Worm (Caenorhabditis elegans) whole organism, L4 larva: ENCODE data around the gene C46A5.6.
A peak's percentile ranks its signal among the peaks of the same experiment; 100 is the strongest.

Experiments
- F37D6.2 ChIP-seq: sonication (generic microtip); optimal IDR thresholded peaks from 2 replicates; lab custom pipeline; 2016; ENCODE audit warnings: mild to moderate bottlenecking, missing genetic modification characterization, missing compliant biosample characterization
- R02D3.7 ChIP-seq: fragments of 150-350 bp; sonication (generic microtip); optimal IDR thresholded peaks from 3 replicates; lab custom pipeline; 2014; ENCODE audit warnings: missing biosample characterization, missing genetic modification characterization
- T20F7.1 ChIP-seq: fragments of 200-800 bp; sonication (Bioruptor generic); optimal IDR thresholded peaks from 2 replicates; lab custom pipeline; 2018; ENCODE audit warnings: mild to moderate bottlenecking, missing genetic modification characterization, missing compliant biosample characterization
- T26A8.4 ChIP-seq: fragments of 200-800 bp; sonication (Bioruptor generic); IDR thresholded peaks from 2 replicates; pipeline ENCODE4 v1.3.6; 2022; ENCODE audit warnings: missing genetic modification characterization, missing compliant biosample characterization
- Y105C5A.15 ChIP-seq: fragments of 200-800 bp; sonication (Bioruptor generic); IDR thresholded peaks from 2 replicates; pipeline ENCODE4 v1.3.6; 2022; ENCODE audit warnings: missing genetic modification characterization, missing compliant biosample characterization
- Y48G9A.11 ChIP-seq: fragments of 200-800 bp; sonication (Bioruptor generic); IDR thresholded peaks from 2 replicates; pipeline ENCODE4 v1.3.6; 2022; ENCODE audit warnings: missing genetic modification reagents, missing genetic modification characterization, missing compliant biosample characterization
- Y75B8A.6 ChIP-seq: fragments of 200-800 bp; sonication (Bioruptor generic); IDR thresholded peaks from 2 replicates; pipeline ENCODE4 v1.3.6; 2022; ENCODE audit warnings: missing genetic modification reagents, missing genetic modification characterization, missing compliant biosample characterization
- aha-1 ChIP-seq: fragments of 150-350 bp; peaks from one replicate; lab custom pipeline; 2014; ENCODE audit warnings: missing biosample characterization, missing genetic modification characterization
- aly-2 ChIP-seq: sonication (generic microtip); optimal IDR thresholded peaks from 2 replicates; lab custom pipeline; 2018; ENCODE audit warnings: missing biosample characterization, missing genetic modification characterization
- ama-1 ChIP-seq: fragments of 150-350 bp; optimal IDR thresholded peaks from 2 replicates; lab custom pipeline; 2014; ENCODE audit warnings: inconsistent platforms, mixed read lengths
- ctbp-1 ChIP-seq: fragments of 200-800 bp; sonication (Bioruptor generic); IDR thresholded peaks from 2 replicates; pipeline ENCODE4 v1.3.6; 2022; ENCODE audit warnings: missing genetic modification reagents, missing genetic modification characterization, missing compliant biosample characterization
- daf-16 ChIP-seq, 3 experiments: sonication (generic microtip); optimal IDR thresholded peaks; 2 replicates each; lab custom pipeline; 2016 to 2017; ENCODE audit warnings: missing genetic modification characterization in 3 of 3, missing genetic modification reagents in 3 of 3, mild to moderate bottlenecking in 2 of 3, missing compliant biosample characterization in 2 of 3, missing biosample characterization in 1 of 3, moderate library complexity in 1 of 3
- daf-8 ChIP-seq: fragments of 200-800 bp; sonication (Bioruptor generic); IDR thresholded peaks from 2 replicates; pipeline ENCODE4 v1.3.6; 2022; ENCODE audit warnings: missing genetic modification characterization, missing compliant biosample characterization
- dmd-6 ChIP-seq: fragments of 200-800 bp; sonication (Bioruptor generic); IDR thresholded peaks from 2 replicates; pipeline ENCODE4 v1.3.6; 2022; ENCODE audit warnings: missing genetic modification reagents, missing genetic modification characterization, missing compliant biosample characterization
- dmd-8 ChIP-seq: fragments of 200-800 bp; sonication (Bioruptor generic); IDR thresholded peaks from 2 replicates; pipeline ENCODE4 v1.3.6; 2022; ENCODE audit warnings: missing genetic modification characterization, missing compliant biosample characterization
- dve-1 ChIP-seq: sonication (generic microtip); optimal IDR thresholded peaks from 2 replicates; lab custom pipeline; 2017; ENCODE audit warnings: antibody characterized with exemption, mild to moderate bottlenecking, missing genetic modification characterization, missing compliant biosample characterization; ENCODE audit not compliant: insufficient read depth
- fkh-10 ChIP-seq: fragments of 150-350 bp; optimal IDR thresholded peaks from 2 replicates; lab custom pipeline; 2014; ENCODE audit warnings: missing biosample characterization, missing genetic modification reagents, missing genetic modification characterization
- hlh-11 ChIP-seq: fragments of 200-800 bp; sonication (Bioruptor generic); optimal IDR thresholded peaks from 2 replicates; lab custom pipeline; 2018; ENCODE audit warnings: mild to moderate bottlenecking, missing genetic modification characterization, missing compliant biosample characterization
- hlh-30 ChIP-seq: sonication (generic microtip); optimal IDR thresholded peaks from 2 replicates; lab custom pipeline; 2017; ENCODE audit warnings: antibody characterized with exemption, mild to moderate bottlenecking, missing genetic modification characterization, missing compliant biosample characterization; ENCODE audit not compliant: insufficient read depth
- lin-1 ChIP-seq: fragments of 200-800 bp; sonication (Bioruptor generic); IDR thresholded peaks from 2 replicates; pipeline ENCODE4 v1.3.6; 2022; ENCODE audit warnings: missing genetic modification reagents, missing genetic modification characterization, missing compliant biosample characterization
- lin-38 ChIP-seq: fragments of 200-800 bp; sonication (Bioruptor generic); IDR thresholded peaks from 2 replicates; pipeline ENCODE4 v1.3.6; 2022; ENCODE audit warnings: missing genetic modification reagents, missing genetic modification characterization, missing compliant biosample characterization
- lsy-2 ChIP-seq, 2 experiments: fragments of 150-350 bp in 1 of 2; sonication (generic microtip) in 1 of 2; optimal IDR thresholded peaks; 2 replicates each; lab custom pipeline; 2014 to 2017; ENCODE audit warnings: missing biosample characterization in 2 of 2, missing genetic modification characterization in 2 of 2
- madf-5 ChIP-seq, 2 experiments: fragments of 200-800 bp; sonication (Bioruptor generic); IDR thresholded peaks; 2 replicates each; pipeline ENCODE4 v1.3.6; 2022; ENCODE audit warnings: missing compliant biosample characterization in 2 of 2, missing genetic modification characterization in 2 of 2
- madf-9 ChIP-seq: fragments of 200-800 bp; sonication (Bioruptor generic); conservative IDR thresholded peaks from 2 replicates; pipeline ENCODE4 v1.3.6; 2022; ENCODE audit warnings: missing genetic modification reagents, missing genetic modification characterization, missing compliant biosample characterization
- mep-1 ChIP-seq: fragments of 150-350 bp; sonication (generic microtip); optimal IDR thresholded peaks from 3 replicates; lab custom pipeline; 2014; ENCODE audit warnings: missing biosample characterization, missing genetic modification characterization
- mes-2 ChIP-seq: sonication (generic microtip); optimal IDR thresholded peaks from 2 replicates; lab custom pipeline; 2016; ENCODE audit warnings: missing genotype, mild to moderate bottlenecking, missing genetic modification characterization, missing compliant biosample characterization; ENCODE audit not compliant: poor library complexity, severe bottlenecking
- mxl-3 ChIP-seq: fragments of 200-800 bp; sonication (Bioruptor generic); optimal IDR thresholded peaks from 2 replicates; lab custom pipeline; 2018; ENCODE audit warnings: mild to moderate bottlenecking, missing genetic modification characterization, missing compliant biosample characterization
- nhr-10 ChIP-seq: fragments of 150-350 bp; optimal IDR thresholded peaks from 2 replicates; lab custom pipeline; 2014; ENCODE audit warnings: missing biosample characterization, missing genetic modification characterization
- nhr-102 ChIP-seq: sonication (generic microtip); optimal IDR thresholded peaks from 2 replicates; lab custom pipeline; 2016; ENCODE audit warnings: mild to moderate bottlenecking, missing genetic modification characterization, moderate library complexity, missing compliant biosample characterization
- nhr-11 ChIP-seq: fragments of 150-350 bp; optimal IDR thresholded peaks from 2 replicates; lab custom pipeline; 2014; ENCODE audit warnings: missing biosample characterization, missing genetic modification characterization
- nhr-28 ChIP-seq: fragments of 150-350 bp; optimal IDR thresholded peaks from 2 replicates; lab custom pipeline; 2014; ENCODE audit warnings: missing biosample characterization, missing genetic modification characterization
- nhr-42 ChIP-seq: fragments of 200-800 bp; sonication (Bioruptor generic); IDR thresholded peaks from 2 replicates; pipeline ENCODE4 v1.3.6; 2022; ENCODE audit warnings: missing genetic modification characterization, missing compliant biosample characterization
- nhr-48 ChIP-seq: sonication (generic microtip); optimal IDR thresholded peaks from 2 replicates; lab custom pipeline; 2016; ENCODE audit warnings: mild to moderate bottlenecking, missing genetic modification characterization, missing compliant biosample characterization
- nhr-6 ChIP-seq: fragments of 150-350 bp; optimal IDR thresholded peaks from 2 replicates; lab custom pipeline; 2014; ENCODE audit warnings: missing biosample characterization, missing genetic modification characterization
- nhr-77 ChIP-seq: fragments of 150-350 bp; optimal IDR thresholded peaks from 2 replicates; lab custom pipeline; 2014; ENCODE audit warnings: missing biosample characterization, missing genetic modification characterization
- php-3 ChIP-seq: fragments of 200-800 bp; sonication (Bioruptor generic); IDR thresholded peaks from 2 replicates; pipeline ENCODE4 v1.3.6; 2022; ENCODE audit warnings: missing genetic modification reagents, missing genetic modification characterization, missing compliant biosample characterization
- pqm-1 ChIP-seq: sonication (generic microtip); optimal IDR thresholded peaks from 2 replicates; lab custom pipeline; 2017; ENCODE audit warnings: missing biosample characterization, missing genetic modification characterization
- rbr-2 ChIP-seq: sonication (generic microtip); optimal IDR thresholded peaks from 2 replicates; lab custom pipeline; 2016; ENCODE audit warnings: missing genotype, missing genetic modification characterization, missing compliant biosample characterization
- saeg-2 ChIP-seq: fragments of 200-800 bp; sonication (Bioruptor generic); IDR thresholded peaks from 2 replicates; pipeline ENCODE4 v1.3.6; 2022; ENCODE audit warnings: missing genetic modification reagents, missing genetic modification characterization, missing compliant biosample characterization
- sdz-12 ChIP-seq: fragments of 200-800 bp; sonication (Bioruptor generic); optimal IDR thresholded peaks from 2 replicates; lab custom pipeline; 2018; ENCODE audit warnings: mild to moderate bottlenecking, missing genetic modification characterization, missing compliant biosample characterization
- snpc-4 ChIP-seq: fragments of 150-350 bp; optimal IDR thresholded peaks from 2 replicates; lab custom pipeline; 2014; ENCODE audit warnings: missing biosample characterization, missing genetic modification characterization
- tra-1 ChIP-seq: fragments of 200-800 bp; sonication (Bioruptor generic); IDR thresholded peaks from 2 replicates; pipeline ENCODE4 v1.3.6; 2022; ENCODE audit warnings: missing genetic modification reagents, missing genetic modification characterization, missing compliant biosample characterization
- unc-39 ChIP-seq: sonication (generic microtip); optimal IDR thresholded peaks from 2 replicates; lab custom pipeline; 2017; ENCODE audit warnings: missing biosample characterization, missing genetic modification characterization
- vab-7 ChIP-seq: fragments of 200-800 bp; sonication (Bioruptor generic); IDR thresholded peaks from 2 replicates; pipeline ENCODE4 v1.3.6; 2022; ENCODE audit warnings: missing genetic modification reagents, missing genetic modification characterization, missing compliant biosample characterization
- zip-11 ChIP-seq: fragments of 200-800 bp; sonication (Bioruptor generic); IDR thresholded peaks from 2 replicates; pipeline ENCODE4 v1.3.6; 2022; ENCODE audit warnings: missing genetic modification characterization, missing compliant biosample characterization
- ztf-11 ChIP-seq: fragments of 150-350 bp; optimal IDR thresholded peaks from 2 replicates; lab custom pipeline; 2014; ENCODE audit warnings: missing biosample characterization, missing genetic modification characterization
- ztf-7 ChIP-seq: fragments of 150-350 bp; optimal IDR thresholded peaks from 2 replicates; lab custom pipeline; 2014; ENCODE audit warnings: missing biosample characterization, missing genetic modification characterization

Gene C46A5.6

ce11 chrIV:7717916-7718315 is 45.7 kb downstream of the C46A5.6 start, which contains the start of gene F33D4.6:
Gene F33D4.6 (minus strand): TSS chrIV:7718016.
- TF ChIP-seq ctbp-1 (GFP tag; lab: Robert Waterston, UW) (no peak), unc-39 (tag; lab: Kevin White, UChicago) (no peak), R02D3.7 (tag; lab: Kevin White, UChicago) (no peak), tra-1 (GFP tag; lab: Robert Waterston, UW) (no peak), dmd-8 (GFP tag; lab: Robert Waterston, UW) (no peak), rbr-2 (tag; lab: Kevin White, UChicago) (no peak), nhr-42 (GFP tag; lab: Robert Waterston, UW) (no peak)

ce11 chrIV:7712252-7712651 is 51.4 kb downstream of the C46A5.6 start:
- peak; percentile 39 for TF ChIP-seq dve-1
- peak; percentile 3 for TF ChIP-seq nhr-28 (tag; lab: Kevin White, UChicago)
- TF ChIP-seq hlh-11 (tag; lab: Kevin White, UChicago), result peak; percentile 6
- TF ChIP-seq F37D6.2 (tag; lab: Kevin White, UChicago), result no peak
- no peak for TF ChIP-seq T20F7.1 (GFP tag; lab: Kevin White, UChicago)
- peak; percentile 3 for TF ChIP-seq pqm-1 (tag; lab: Kevin White, UChicago)
- no peak for TF ChIP-seq T26A8.4 (GFP tag; lab: Robert Waterston, UW)
- no peak for TF ChIP-seq vab-7
- peak; percentile 93 for TF ChIP-seq aha-1 (tag; lab: Kevin White, UChicago)
- no peak for TF ChIP-seq daf-16 (GFP tag; optimal IDR thresholded peaks at IDR 0.05; lab: Kevin White, UChicago)
- peak; percentile 13 for TF ChIP-seq daf-16 (tag; optimal IDR thresholded peaks at IDR 0.05; lab: Kevin White, UChicago)

DNA sequence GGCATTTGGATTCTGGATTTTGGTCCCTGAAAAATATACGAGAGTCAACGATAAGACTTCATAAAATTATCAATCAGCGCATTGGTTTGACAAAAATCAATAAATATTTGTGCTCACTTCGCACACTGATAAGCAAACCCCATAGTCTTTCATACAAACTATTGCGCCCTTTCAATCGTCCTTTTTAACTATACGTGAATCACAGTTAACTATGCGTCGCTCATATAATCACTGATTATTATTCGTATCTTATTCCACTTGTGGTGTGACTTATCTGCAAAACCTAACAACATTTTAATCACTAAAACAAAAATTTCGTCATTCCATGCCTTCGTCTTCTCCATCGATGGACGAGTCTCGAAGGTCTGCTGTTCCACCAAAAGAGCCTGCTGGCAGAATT is 52.8 kb downstream of the C46A5.6 start, which contains the start of gene nhr-8:
nhr-8 (plus strand) TSS at position 160 of the 400 bp plus-strand sequence.
- peak; percentile 67 for TF ChIP-seq lin-1 (GFP tag; lab: Robert Waterston, UW)
- TF ChIP-seq ama-1 (lab: Kevin White, UChicago), result no peak
- peak; percentile 63 for TF ChIP-seq nhr-77 (tag; lab: Kevin White, UChicago)
- TF ChIP-seq saeg-2 (GFP tag; lab: Robert Waterston, UW), result 0 out of 2 replicates have a peak, but pooled peaks have one; percentile 29
- peak; percentile 93 for TF ChIP-seq nhr-28 (tag; lab: Kevin White, UChicago)
- no peak for TF ChIP-seq sdz-12 (GFP tag; lab: Kevin White, UChicago)
- peak; percentile 87 for TF ChIP-seq hlh-11 (tag; lab: Kevin White, UChicago)
- TF ChIP-seq ztf-11 (tag; lab: Kevin White, UChicago), result no peak
- TF ChIP-seq daf-8 (GFP tag; lab: Robert Waterston, UW), result no peak
- no peak for TF ChIP-seq Y75B8A.6
- TF ChIP-seq lsy-2 (tag; optimal IDR thresholded peaks at IDR 0.05; lab: Kevin White, UChicago), result peak in 1 of 2 experiments; percentile 29
- TF ChIP-seq mxl-3, result peak; percentile 26
- TF ChIP-seq nhr-42 (GFP tag; lab: Robert Waterston, UW), result no peak
- no peak for TF ChIP-seq snpc-4 (tag; lab: Kevin White, UChicago)
- peak; percentile 16 for TF ChIP-seq nhr-6 (tag; lab: Kevin White, UChicago)
- no peak for TF ChIP-seq nhr-10 (tag; lab: Kevin White, UChicago)
- peak; percentile 15 for TF ChIP-seq nhr-48 (tag; lab: Kevin White, UChicago)
- TF ChIP-seq mep-1 (tag; lab: Kevin White, UChicago), result peak; percentile 54
- peak; percentile 23 for TF ChIP-seq hlh-30 (tag; lab: Kevin White, UChicago)
- peak; percentile 81 for TF ChIP-seq php-3 (GFP tag; lab: Robert Waterston, UW)
- no peak for TF ChIP-seq madf-5 (GFP tag; IDR thresholded peaks at IDR 0.05; lab: Robert Waterston, UW)
- peak; percentile 2 for TF ChIP-seq ztf-7 (tag; lab: Kevin White, UChicago)
- peak; percentile 40 for TF ChIP-seq nhr-102 (tag; lab: Kevin White, UChicago)
- no peak for TF ChIP-seq rbr-2 (tag; lab: Kevin White, UChicago)
- TF ChIP-seq nhr-11, result no peak
- no peak for TF ChIP-seq Y48G9A.11
- no peak for TF ChIP-seq zip-11
- TF ChIP-seq madf-9 (GFP tag; lab: Robert Waterston, UW), result no peak
- peak; percentile 17 for TF ChIP-seq mes-2
- no peak for TF ChIP-seq aly-2 (tag; lab: Kevin White, UChicago)
- peak; percentile 92 for TF ChIP-seq dmd-6 (GFP tag; lab: Robert Waterston, UW)
- no peak for TF ChIP-seq Y105C5A.15 (GFP tag; lab: Robert Waterston, UW)
- peak; percentile 97 for TF ChIP-seq pqm-1 (tag; lab: Kevin White, UChicago)
- TF ChIP-seq fkh-10 (GFP tag; lab: Kevin White, UChicago), result no peak
- TF ChIP-seq T20F7.1 (GFP tag; lab: Kevin White, UChicago), result peak; percentile 51
- peak; percentile 92 for TF ChIP-seq dve-1
- peak; percentile 50 for TF ChIP-seq lin-38
- TF ChIP-seq daf-16 (GFP tag; optimal IDR thresholded peaks at IDR 0.05; lab: Kevin White, UChicago), result no peak
- TF ChIP-seq daf-16 (tag; optimal IDR thresholded peaks at IDR 0.05; lab: Kevin White, UChicago), result peak; percentile 80
